Worm (Caenorhabditis elegans): ENCODE measurements around the gene H12I13.1.
"Not testable (repeated sequence)": the region's sequence is repeated elsewhere in the genome, so short reads cannot be mapped to it uniquely, and the experiment has no call there.

H12I13.1 gene

DNA sequence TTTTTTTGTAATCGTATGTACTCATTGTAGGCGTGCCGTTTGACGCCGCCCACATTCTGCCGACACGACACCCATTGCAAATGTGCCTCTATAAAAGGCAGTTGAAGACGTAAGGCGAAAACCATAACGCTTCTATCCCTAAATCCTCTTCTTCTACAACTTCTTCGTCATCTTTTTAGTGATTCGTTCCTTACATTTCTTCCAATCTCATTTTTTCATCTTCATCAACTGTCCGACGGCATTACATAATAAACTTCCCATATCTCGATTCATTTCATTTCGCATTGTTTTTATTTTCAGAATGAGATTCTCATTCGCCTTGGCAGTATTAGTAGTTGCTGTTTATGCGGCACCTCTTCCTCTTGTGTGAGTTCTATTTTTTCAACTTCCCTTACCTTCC lies 46.6 kb downstream of the H12I13.1 start, which contains the start of gene ZK84.1:
ZK84.1 (plus strand) TSS at position 301 of the 400 bp plus-strand sequence.
- TF ChIP-seq him-1 (tag; optimal IDR thresholded peaks at IDR 0.05), result no peak
- no peak for TF ChIP-seq W03F9.2 (tag; optimal IDR thresholded peaks at IDR 0.05)
- no peak for TF ChIP-seq dao-5 (tag; optimal IDR thresholded peaks at IDR 0.05)

DNA sequence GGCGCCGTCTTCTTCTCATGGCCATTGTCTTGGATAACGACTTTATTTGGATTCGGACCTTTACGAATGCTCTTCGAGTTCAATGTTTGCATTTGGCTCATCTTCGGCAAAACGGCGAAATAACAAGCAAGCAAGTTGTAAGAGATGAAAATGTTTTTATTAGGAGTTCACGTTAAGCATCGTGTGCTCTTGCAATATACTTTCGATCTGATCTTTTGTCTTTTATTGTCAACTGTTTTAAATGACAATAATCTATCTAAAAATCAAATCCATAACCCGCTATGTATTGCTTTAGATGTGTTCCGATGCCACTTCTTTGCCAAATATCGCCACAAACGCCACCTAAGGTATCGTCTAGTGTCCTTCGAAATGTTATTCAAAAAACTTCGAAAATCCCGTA lies 50.6 kb downstream of the H12I13.1 start, which contains the start of gene ZK84.5:
ZK84.5 (minus strand) TSS at position 101 of the 400 bp plus-strand sequence.
- TF ChIP-seq him-1 (tag; optimal IDR thresholded peaks at IDR 0.05), result no peak
- no peak for TF ChIP-seq W03F9.2 (tag; optimal IDR thresholded peaks at IDR 0.05)
- TF ChIP-seq dao-5 (tag; optimal IDR thresholded peaks at IDR 0.05), result no peak

ce11 chrII:6014057-6014456 lies 52.9 kb downstream of the H12I13.1 start, which contains the start of gene ZK84.2:
ZK84.2 (plus strand) TSS chrII:6014357.
- not testable (repeated sequence) for TF ChIP-seq dao-5, W03F9.2, him-1 (tag; optimal IDR thresholded peaks at IDR 0.05)
